Worm (Caenorhabditis elegans) whole organism, L4 larva: ENCODE data around the gene txdc-9.

ENCODE experiments used
- F37D6.2 ChIP-seq: sonication (generic microtip); optimal IDR thresholded peaks from 2 replicates; lab custom pipeline; 2016; ENCODE audit warnings: mild to moderate bottlenecking, missing genetic modification characterization, missing compliant biosample characterization
- F49E8.2 ChIP-seq: sonication (generic microtip); optimal IDR thresholded peaks from 2 replicates; lab custom pipeline; 2016; ENCODE audit warnings: missing compliant biosample characterization, mild to moderate bottlenecking, missing genetic modification characterization, borderline replicate concordance
- Y48G9A.11 ChIP-seq: fragments of 200-800 bp; sonication (Bioruptor generic); IDR thresholded peaks from 2 replicates; pipeline ENCODE4 v1.3.6; 2022; ENCODE audit warnings: missing genetic modification reagents, missing genetic modification characterization, missing compliant biosample characterization
- aha-1 ChIP-seq: fragments of 150-350 bp; peaks from one replicate; lab custom pipeline; 2014; ENCODE audit warnings: missing biosample characterization, missing genetic modification characterization
- ces-1 ChIP-seq: fragments of 150-350 bp; sonication (generic microtip); optimal IDR thresholded peaks from 4 replicates; lab custom pipeline; 2014; ENCODE audit warnings: missing biosample characterization, missing genetic modification reagents, missing genetic modification characterization
- cey-2 ChIP-seq: sonication (generic microtip); optimal IDR thresholded peaks from 3 replicates; lab custom pipeline; 2017; ENCODE audit warnings: missing genetic modification characterization, mild to moderate bottlenecking, missing compliant biosample characterization, antibody characterized with exemption, borderline replicate concordance; ENCODE audit not compliant: insufficient read depth
- ctbp-1 ChIP-seq: fragments of 200-800 bp; sonication (Bioruptor generic); IDR thresholded peaks from 2 replicates; pipeline ENCODE4 v1.3.6; 2022; ENCODE audit warnings: missing genetic modification reagents, missing genetic modification characterization, missing compliant biosample characterization
- daf-16 ChIP-seq, 3 experiments: sonication (generic microtip); optimal IDR thresholded peaks; 2 replicates each; lab custom pipeline; 2016 to 2017; ENCODE audit warnings: missing genetic modification characterization in 3 of 3, missing genetic modification reagents in 3 of 3, mild to moderate bottlenecking in 2 of 3, missing compliant biosample characterization in 2 of 3, missing biosample characterization in 1 of 3, moderate library complexity in 1 of 3
- dmd-6 ChIP-seq: fragments of 200-800 bp; sonication (Bioruptor generic); IDR thresholded peaks from 2 replicates; pipeline ENCODE4 v1.3.6; 2022; ENCODE audit warnings: missing genetic modification reagents, missing genetic modification characterization, missing compliant biosample characterization
- dpl-1 ChIP-seq: fragments of 150-350 bp; optimal IDR thresholded peaks from 2 replicates; lab custom pipeline; 2014; ENCODE audit warnings: missing biosample characterization, missing genetic modification reagents, missing genetic modification characterization
- dve-1 ChIP-seq: sonication (generic microtip); optimal IDR thresholded peaks from 2 replicates; lab custom pipeline; 2017; ENCODE audit warnings: antibody characterized with exemption, mild to moderate bottlenecking, missing genetic modification characterization, missing compliant biosample characterization; ENCODE audit not compliant: insufficient read depth
- egl-43 ChIP-seq: fragments of 200-800 bp; sonication (Bioruptor generic); IDR thresholded peaks from 2 replicates; pipeline ENCODE4 v1.3.6; 2022; ENCODE audit warnings: missing genetic modification reagents, missing genetic modification characterization, missing compliant biosample characterization
- fkh-10 ChIP-seq: fragments of 150-350 bp; optimal IDR thresholded peaks from 2 replicates; lab custom pipeline; 2014; ENCODE audit warnings: missing biosample characterization, missing genetic modification reagents, missing genetic modification characterization
- hif-1 ChIP-seq, 2 experiments: sonication (generic microtip); optimal IDR thresholded peaks; 2 replicates each; lab custom pipeline; 2016 to 2017; ENCODE audit warnings: missing compliant biosample characterization in 2 of 2, missing genetic modification characterization in 2 of 2, missing genetic modification reagents in 2 of 2, missing genotype in 2 of 2, mild to moderate bottlenecking in 1 of 2
- hlh-11 ChIP-seq: fragments of 200-800 bp; sonication (Bioruptor generic); optimal IDR thresholded peaks from 2 replicates; lab custom pipeline; 2018; ENCODE audit warnings: mild to moderate bottlenecking, missing genetic modification characterization, missing compliant biosample characterization
- hmg-1.1 ChIP-seq: fragments of 200-800 bp; sonication (Bioruptor generic); IDR thresholded peaks from 2 replicates; pipeline ENCODE4 v1.3.6; 2022; ENCODE audit warnings: missing genetic modification reagents, missing genetic modification characterization, missing compliant biosample characterization
- lin-1 ChIP-seq: fragments of 200-800 bp; sonication (Bioruptor generic); IDR thresholded peaks from 2 replicates; pipeline ENCODE4 v1.3.6; 2022; ENCODE audit warnings: missing genetic modification reagents, missing genetic modification characterization, missing compliant biosample characterization
- lin-13 ChIP-seq: fragments of 150-350 bp; optimal IDR thresholded peaks from 2 replicates; lab custom pipeline; 2014; ENCODE audit warnings: missing biosample characterization, missing genetic modification reagents, missing genetic modification characterization
- lin-29 ChIP-seq: fragments of 200-800 bp; sonication (Bioruptor generic); IDR thresholded peaks from 2 replicates; pipeline ENCODE4 v1.3.6; 2022; ENCODE audit warnings: missing genetic modification reagents, missing genetic modification characterization, missing compliant biosample characterization
- lin-38 ChIP-seq: fragments of 200-800 bp; sonication (Bioruptor generic); IDR thresholded peaks from 2 replicates; pipeline ENCODE4 v1.3.6; 2022; ENCODE audit warnings: missing genetic modification reagents, missing genetic modification characterization, missing compliant biosample characterization
- lsy-2 ChIP-seq, 2 experiments: fragments of 150-350 bp in 1 of 2; sonication (generic microtip) in 1 of 2; optimal IDR thresholded peaks; 2 replicates each; lab custom pipeline; 2014 to 2017; ENCODE audit warnings: missing biosample characterization in 2 of 2, missing genetic modification characterization in 2 of 2
- madf-5 ChIP-seq, 2 experiments: fragments of 200-800 bp; sonication (Bioruptor generic); IDR thresholded peaks; 2 replicates each; pipeline ENCODE4 v1.3.6; 2022; ENCODE audit warnings: missing compliant biosample characterization in 2 of 2, missing genetic modification characterization in 2 of 2
- madf-9 ChIP-seq: fragments of 200-800 bp; sonication (Bioruptor generic); conservative IDR thresholded peaks from 2 replicates; pipeline ENCODE4 v1.3.6; 2022; ENCODE audit warnings: missing genetic modification reagents, missing genetic modification characterization, missing compliant biosample characterization
- mdl-1 ChIP-seq, 2 experiments: fragments of 150-350 bp in 1 of 2; sonication (generic microtip) in 1 of 2; optimal IDR thresholded peaks; 2 replicates each; lab custom pipeline; 2014 to 2017; ENCODE audit warnings: missing biosample characterization in 2 of 2, missing genetic modification characterization in 2 of 2
- mep-1 ChIP-seq: fragments of 150-350 bp; sonication (generic microtip); optimal IDR thresholded peaks from 3 replicates; lab custom pipeline; 2014; ENCODE audit warnings: missing biosample characterization, missing genetic modification characterization
- mes-2 ChIP-seq: sonication (generic microtip); optimal IDR thresholded peaks from 2 replicates; lab custom pipeline; 2016; ENCODE audit warnings: missing genotype, mild to moderate bottlenecking, missing genetic modification characterization, missing compliant biosample characterization; ENCODE audit not compliant: poor library complexity, severe bottlenecking
- mxl-3 ChIP-seq: fragments of 200-800 bp; sonication (Bioruptor generic); optimal IDR thresholded peaks from 2 replicates; lab custom pipeline; 2018; ENCODE audit warnings: mild to moderate bottlenecking, missing genetic modification characterization, missing compliant biosample characterization
- nhr-10 ChIP-seq: fragments of 150-350 bp; optimal IDR thresholded peaks from 2 replicates; lab custom pipeline; 2014; ENCODE audit warnings: missing biosample characterization, missing genetic modification characterization
- nhr-28 ChIP-seq: fragments of 150-350 bp; optimal IDR thresholded peaks from 2 replicates; lab custom pipeline; 2014; ENCODE audit warnings: missing biosample characterization, missing genetic modification characterization
- nhr-6 ChIP-seq: fragments of 150-350 bp; optimal IDR thresholded peaks from 2 replicates; lab custom pipeline; 2014; ENCODE audit warnings: missing biosample characterization, missing genetic modification characterization
- nhr-77 ChIP-seq: fragments of 150-350 bp; optimal IDR thresholded peaks from 2 replicates; lab custom pipeline; 2014; ENCODE audit warnings: missing biosample characterization, missing genetic modification characterization
- pha-4 ChIP-seq, 2 experiments: fragments of 150-350 bp in 1 of 2; fragments of 200-800 bp in 1 of 2; sonication (Bioruptor generic) in 1 of 2; IDR thresholded peaks in 1 of 2; optimal IDR thresholded peaks in 1 of 2; 2 replicates each; pipeline versions ENCODE4 v1.3.6 to Lab custom; 2014 to 2022; ENCODE audit warnings: missing genetic modification characterization in 2 of 2, missing genetic modification reagents in 2 of 2, missing biosample characterization in 1 of 2, missing compliant biosample characterization in 1 of 2
- rbr-2 ChIP-seq: sonication (generic microtip); optimal IDR thresholded peaks from 2 replicates; lab custom pipeline; 2016; ENCODE audit warnings: missing genotype, missing genetic modification characterization, missing compliant biosample characterization
- set-16 ChIP-seq: fragments of 200-800 bp; sonication (Bioruptor generic); IDR thresholded peaks from 2 replicates; pipeline ENCODE4 v1.3.6; 2022; ENCODE audit warnings: missing genetic modification reagents, missing genetic modification characterization, missing compliant biosample characterization
- snpc-1.2 ChIP-seq: fragments of 200-800 bp; sonication (Bioruptor generic); IDR thresholded peaks from 2 replicates; pipeline ENCODE4 v1.3.6; 2022; ENCODE audit warnings: missing genetic modification reagents, missing genetic modification characterization, missing compliant biosample characterization
- snpc-4 ChIP-seq: fragments of 150-350 bp; optimal IDR thresholded peaks from 2 replicates; lab custom pipeline; 2014; ENCODE audit warnings: missing biosample characterization, missing genetic modification characterization
- unc-130 ChIP-seq: sonication (generic microtip); optimal IDR thresholded peaks from 2 replicates; lab custom pipeline; 2016; ENCODE audit warnings: missing genetic modification reagents, missing genetic modification characterization, missing compliant biosample characterization
- unc-62 ChIP-seq, 3 experiments: fragments of 150-350 bp in 1 of 3; sonication (generic microtip); optimal IDR thresholded peaks in 2 of 3; peaks in 1 of 3; 1 replicate in 1 of 3; 2 replicates in 2 of 3; lab custom pipeline; 2014 to 2017; ENCODE audit warnings: missing biosample characterization in 3 of 3, missing genetic modification characterization in 3 of 3, missing genetic modification reagents in 3 of 3, missing genotype in 1 of 3
- zag-1 ChIP-seq: fragments of 150-350 bp; optimal IDR thresholded peaks from 2 replicates; lab custom pipeline; 2014; ENCODE audit warnings: missing biosample characterization, missing genetic modification characterization
- zfp-3 ChIP-seq: fragments of 200-800 bp; sonication (Bioruptor generic); conservative IDR thresholded peaks from 2 replicates; pipeline ENCODE4 v1.3.6; 2022; ENCODE audit warnings: missing genetic modification reagents, missing genetic modification characterization, missing compliant biosample characterization
- ztf-11 ChIP-seq: fragments of 150-350 bp; optimal IDR thresholded peaks from 2 replicates; lab custom pipeline; 2014; ENCODE audit warnings: missing biosample characterization, missing genetic modification characterization

Gene txdc-9

DNA sequence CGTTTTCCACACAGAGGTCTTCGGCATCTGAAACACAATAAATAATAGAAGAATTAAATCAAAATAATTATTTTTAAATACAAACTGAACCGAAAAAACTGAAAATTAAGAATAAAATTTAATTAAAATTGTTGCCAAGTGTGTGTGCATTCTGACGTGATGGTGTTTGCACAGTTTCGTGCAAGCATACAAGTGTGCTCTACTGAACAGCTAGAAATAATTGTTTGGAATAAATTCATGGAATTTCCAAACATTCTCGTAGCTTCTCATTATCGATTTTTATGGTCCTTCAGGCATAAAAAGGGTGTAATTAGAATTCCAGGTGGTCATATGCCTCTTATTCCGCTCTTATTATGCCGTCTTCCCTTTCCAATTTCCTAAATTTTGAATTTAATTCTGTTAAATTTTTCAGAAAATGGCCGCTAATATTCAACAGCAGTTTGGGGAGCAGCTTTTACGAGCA is at the start of gene txdc-9, which contains the start of gene mrps-17:
txdc-9 (plus strand) TSS at position 413 of the 463 bp plus-strand sequence.
mrps-17 (minus strand) TSS at position 33 of the 463 bp plus-strand sequence.
- peak in 1 of 2 experiments; percentile 19 for TF ChIP-seq mdl-1 (tag; optimal IDR thresholded peaks at IDR 0.05; lab: Kevin White, UChicago)
- TF ChIP-seq dve-1 (tag; lab: Kevin White, UChicago): peak; percentile 71
- peak; percentile 30 for TF ChIP-seq fkh-10 (GFP tag; lab: Kevin White, UChicago)
- TF ChIP-seq lsy-2 (tag; optimal IDR thresholded peaks at IDR 0.05; lab: Kevin White, UChicago): peak; percentile 17 to 92
- peak; percentile 75 for TF ChIP-seq dpl-1 (GFP tag; lab: Kevin White, UChicago)
- no peak for TF ChIP-seq lin-1 (GFP tag; lab: Robert Waterston, UW)
- peak; percentile 61 for TF ChIP-seq hmg-1.1
- TF ChIP-seq Y48G9A.11 (GFP tag; lab: Robert Waterston, UW): no peak
- TF ChIP-seq F37D6.2 (tag; lab: Kevin White, UChicago): peak; percentile 21
- no peak for TF ChIP-seq ctbp-1 (GFP tag; lab: Robert Waterston, UW)
- TF ChIP-seq pha-4 (GFP tag; IDR thresholded peaks at IDR 0.05; lab: Robert Waterston, UW): no peak
- TF ChIP-seq pha-4 (tag; optimal IDR thresholded peaks at IDR 0.05; lab: Kevin White, UChicago): peak; percentile 58
- peak; percentile 63 for TF ChIP-seq ces-1
- TF ChIP-seq lin-38: peak; percentile 93
- TF ChIP-seq dmd-6 (GFP tag; lab: Robert Waterston, UW): peak; percentile 8; the same call in 1 of the 2 replicates
- peak; percentile 73 for TF ChIP-seq rbr-2
- TF ChIP-seq nhr-6: peak; percentile 84
- peak; percentile 31 for TF ChIP-seq lin-13 (GFP tag; lab: Kevin White, UChicago)
- peak; percentile 56 for TF ChIP-seq nhr-77 (tag; lab: Kevin White, UChicago)
- no peak for TF ChIP-seq zfp-3 (GFP tag; lab: Robert Waterston, UW)
- peak; percentile 42 for TF ChIP-seq hlh-11 (tag; lab: Kevin White, UChicago)
- peak; percentile 52 for TF ChIP-seq nhr-28
- TF ChIP-seq mes-2 (tag; lab: Kevin White, UChicago): peak; percentile 89
- no peak for TF ChIP-seq mxl-3 (GFP tag; lab: Kevin White, UChicago)
- TF ChIP-seq unc-130 (GFP tag; lab: Kevin White, UChicago): no peak
- peak; percentile 90 for TF ChIP-seq aha-1 (tag; lab: Kevin White, UChicago)

DNA sequence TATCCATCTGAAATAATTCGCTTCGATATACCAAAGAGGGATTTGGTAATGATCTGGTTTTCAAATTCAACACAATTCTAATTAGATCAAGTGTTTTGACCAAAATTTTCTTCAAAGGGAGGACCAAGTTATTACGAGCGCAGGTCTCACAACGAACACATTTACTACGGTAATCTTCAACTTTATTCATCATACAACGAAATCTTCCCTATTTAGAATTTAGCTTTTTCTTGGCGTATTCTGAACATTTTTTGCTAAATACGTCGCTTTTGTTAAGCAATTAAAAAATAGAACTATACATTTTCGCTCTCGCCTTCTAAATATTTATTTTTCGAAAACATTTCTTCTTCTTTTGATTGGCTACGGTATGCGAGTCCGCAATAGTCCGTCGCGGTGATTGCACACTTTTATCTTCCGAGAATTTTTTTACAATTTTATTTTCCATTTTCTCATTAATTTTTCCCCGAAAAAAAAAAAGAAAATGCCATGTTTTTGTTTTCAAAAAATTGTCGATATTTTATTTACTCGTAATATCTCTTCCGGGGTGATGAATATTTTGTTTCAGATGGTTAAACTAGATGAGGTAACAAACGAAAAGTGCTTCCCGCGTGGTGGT is 48.9 kb upstream of the txdc-9 start, which contains the start of gene let-716:
let-716 (plus strand) TSS at position 566 of the 616 bp plus-strand sequence.
- no peak for TF ChIP-seq ces-1
- peak; percentile 39; the same call in 1 of the 2 replicates for TF ChIP-seq lin-38
- TF ChIP-seq dve-1 (tag; lab: Kevin White, UChicago): peak; percentile 19
- peak; percentile 5 for TF ChIP-seq nhr-28
- peak in 1 of 2 experiments; percentile 20 for TF ChIP-seq hif-1 (tag; optimal IDR thresholded peaks at IDR 0.05; lab: Kevin White, UChicago)
- TF ChIP-seq mep-1: peak; percentile 8
- TF ChIP-seq hmg-1.1: 0 out of 2 replicates have a peak, but pooled peaks have one; percentile 46
- no peak for TF ChIP-seq hlh-11 (tag; lab: Kevin White, UChicago)
- TF ChIP-seq cey-2 (tag; lab: Kevin White, UChicago): no peak
- TF ChIP-seq zag-1 (tag; lab: Kevin White, UChicago): no peak
- peak; percentile 24 for TF ChIP-seq dpl-1 (GFP tag; lab: Kevin White, UChicago)
- no peak for TF ChIP-seq set-16 (GFP tag; lab: Robert Waterston, UW)
- peak; percentile 56 to 97 for TF ChIP-seq lsy-2 (tag; optimal IDR thresholded peaks at IDR 0.05; lab: Kevin White, UChicago)
- TF ChIP-seq snpc-4 (tag; lab: Kevin White, UChicago): no peak
- no peak for TF ChIP-seq F49E8.2 (tag; lab: Kevin White, UChicago)
- no peak for TF ChIP-seq snpc-1.2 (GFP tag; lab: Robert Waterston, UW)
- TF ChIP-seq madf-9 (GFP tag; lab: Robert Waterston, UW): no peak
- no peak for TF ChIP-seq mxl-3 (GFP tag; lab: Kevin White, UChicago)
- TF ChIP-seq unc-62 (GFP tag; optimal IDR thresholded peaks at IDR 0.05 in 1 of 2; lab: Kevin White, UChicago): peak in 1 of 2 experiments; percentile 14
- no peak for TF ChIP-seq unc-62 (tag; optimal IDR thresholded peaks at IDR 0.05; lab: Kevin White, UChicago)
- no peak for TF ChIP-seq F37D6.2 (tag; lab: Kevin White, UChicago)
- no peak for TF ChIP-seq egl-43 (GFP tag; lab: Robert Waterston, UW)
- TF ChIP-seq daf-16 (GFP tag; optimal IDR thresholded peaks at IDR 0.05; lab: Kevin White, UChicago): no peak
- TF ChIP-seq daf-16 (tag; optimal IDR thresholded peaks at IDR 0.05; lab: Kevin White, UChicago): no peak
- no peak for TF ChIP-seq unc-130 (GFP tag; lab: Kevin White, UChicago)
- peak; percentile 40 for TF ChIP-seq mes-2 (tag; lab: Kevin White, UChicago)
- TF ChIP-seq ztf-11 (tag; lab: Kevin White, UChicago): no peak
- no peak for TF ChIP-seq lin-29
- TF ChIP-seq madf-5 (GFP tag; IDR thresholded peaks at IDR 0.05; lab: Robert Waterston, UW): no peak
- TF ChIP-seq nhr-10 (tag; lab: Kevin White, UChicago): no peak
